Worm (Caenorhabditis elegans) whole organism, mixed stage, embryonic: ENCODE measurements around the gene T02G5.15.
A peak's percentile ranks its signal among the peaks of the same experiment; 100 is the strongest.

Experiments
- M03D4.4 ChIP-seq: sonication (generic microtip); optimal IDR thresholded peaks from 2 replicates; lab custom pipeline; 2017; ENCODE audit warnings: mild to moderate bottlenecking, missing genetic modification characterization, missing compliant biosample characterization
- bed-3 ChIP-seq: fragments of 200-800 bp; sonication (Bioruptor generic); optimal IDR thresholded peaks from 3 replicates; lab custom pipeline; 2018; ENCODE audit warnings: mild to moderate bottlenecking, missing genetic modification characterization, moderate library complexity, missing compliant biosample characterization
- blmp-1 ChIP-seq: fragments of 150-350 bp; optimal IDR thresholded peaks from 2 replicates; lab custom pipeline; 2014; ENCODE audit warnings: missing biosample characterization, missing genetic modification characterization
- ceh-39 ChIP-seq: fragments of 150-350 bp; optimal IDR thresholded peaks from 2 replicates; lab custom pipeline; 2014; ENCODE audit warnings: missing biosample characterization, missing genetic modification characterization
- ceh-43 ChIP-seq: fragments of 200-800 bp; sonication (Bioruptor generic); optimal IDR thresholded peaks from 2 replicates; lab custom pipeline; 2018; ENCODE audit warnings: mild to moderate bottlenecking, missing genetic modification characterization, moderate library complexity, missing compliant biosample characterization
- ces-1 ChIP-seq: fragments of 150-350 bp; optimal IDR thresholded peaks from 2 replicates; lab custom pipeline; 2014; ENCODE audit warnings: missing biosample characterization, missing genetic modification reagents, missing genetic modification characterization
- cnd-1 ChIP-seq: fragments of 200-800 bp; sonication (Bioruptor generic); optimal IDR thresholded peaks from 2 replicates; lab custom pipeline; 2018; ENCODE audit warnings: mild to moderate bottlenecking, missing genetic modification characterization, missing compliant biosample characterization
- drap-1 ChIP-seq: fragments of 200-800 bp; sonication (Bioruptor generic); optimal IDR thresholded peaks from 3 replicates; lab custom pipeline; 2018; ENCODE audit warnings: mild to moderate bottlenecking, missing genetic modification characterization, missing compliant biosample characterization
- elt-1 ChIP-seq: sonication (generic microtip); optimal IDR thresholded peaks from 2 replicates; lab custom pipeline; 2017; ENCODE audit warnings: missing genetic modification characterization, mild to moderate bottlenecking, missing compliant biosample characterization, antibody characterized with exemption, moderate library complexity, borderline replicate concordance; ENCODE audit not compliant: insufficient read depth
- elt-3 ChIP-seq: fragments of 150-350 bp; optimal IDR thresholded peaks from 2 replicates; lab custom pipeline; 2014; ENCODE audit warnings: missing biosample characterization, missing genetic modification characterization
- flh-1 ChIP-seq: fragments of 200-800 bp; sonication (Bioruptor generic); optimal IDR thresholded peaks from 2 replicates; lab custom pipeline; 2018; ENCODE audit warnings: mild to moderate bottlenecking, missing genetic modification characterization, moderate library complexity, missing compliant biosample characterization
- ham-2 ChIP-seq: fragments of 200-800 bp; sonication (Bioruptor generic); optimal IDR thresholded peaks from 2 replicates; lab custom pipeline; 2018; ENCODE audit warnings: mild to moderate bottlenecking, missing genetic modification characterization, missing compliant biosample characterization
- lin-13 ChIP-seq: fragments of 150-350 bp; optimal IDR thresholded peaks from 2 replicates; lab custom pipeline; 2014; ENCODE audit warnings: missing biosample characterization, missing genetic modification characterization
- lin-32 ChIP-seq: fragments of 200-800 bp; sonication (Bioruptor generic); optimal IDR thresholded peaks from 2 replicates; lab custom pipeline; 2018; ENCODE audit warnings: mild to moderate bottlenecking, missing genetic modification characterization, missing compliant biosample characterization
- lsy-2 ChIP-seq: fragments of 150-350 bp; optimal IDR thresholded peaks from 2 replicates; lab custom pipeline; 2014; ENCODE audit warnings: missing biosample characterization, missing genetic modification characterization
- mab-5 ChIP-seq: fragments of 150-350 bp; optimal IDR thresholded peaks from 2 replicates; lab custom pipeline; 2014; ENCODE audit warnings: missing biosample characterization, missing genetic modification characterization
- mep-1 ChIP-seq: fragments of 150-350 bp; optimal IDR thresholded peaks from 2 replicates; lab custom pipeline; 2017; ENCODE audit warnings: missing biosample characterization, missing genetic modification reagents, missing genetic modification characterization, inconsistent platforms
- mls-2 ChIP-seq: sonication (generic microtip); optimal IDR thresholded peaks from 2 replicates; lab custom pipeline; 2016; ENCODE audit warnings: mild to moderate bottlenecking, missing genetic modification characterization, moderate library complexity, missing compliant biosample characterization
- nhr-12 ChIP-seq: fragments of 150-350 bp; optimal IDR thresholded peaks from 2 replicates; lab custom pipeline; 2014; ENCODE audit warnings: missing biosample characterization, missing genetic modification characterization
- nhr-2 ChIP-seq: fragments of 150-350 bp; optimal IDR thresholded peaks from 2 replicates; lab custom pipeline; 2014; ENCODE audit warnings: missing biosample characterization, missing genetic modification characterization
- nhr-237 ChIP-seq: fragments of 150-350 bp; optimal IDR thresholded peaks from 2 replicates; lab custom pipeline; 2014; ENCODE audit warnings: missing biosample characterization, missing genetic modification characterization
- nhr-28 ChIP-seq: fragments of 150-350 bp; optimal IDR thresholded peaks from 2 replicates; lab custom pipeline; 2014; ENCODE audit warnings: missing biosample characterization, missing genetic modification characterization
- nhr-76 ChIP-seq: sonication (generic microtip); optimal IDR thresholded peaks from 2 replicates; lab custom pipeline; 2017; ENCODE audit warnings: missing biosample characterization, missing genetic modification characterization
- pha-4 ChIP-seq: fragments of 150-350 bp; optimal IDR thresholded peaks from 2 replicates; lab custom pipeline; 2018; ENCODE audit warnings: missing biosample characterization, missing genetic modification reagents, missing genetic modification characterization
- sem-2 ChIP-seq: fragments of 200-800 bp; sonication (Bioruptor generic); optimal IDR thresholded peaks from 2 replicates; lab custom pipeline; 2018; ENCODE audit warnings: mild to moderate bottlenecking, missing genetic modification characterization, missing compliant biosample characterization
- snpc-4 ChIP-seq: fragments of 150-350 bp; optimal IDR thresholded peaks from 2 replicates; lab custom pipeline; 2014; ENCODE audit warnings: missing biosample characterization, missing genetic modification characterization
- sptf-1 ChIP-seq: sonication (generic microtip); optimal IDR thresholded peaks from 2 replicates; lab custom pipeline; 2017; ENCODE audit warnings: mild to moderate bottlenecking, missing genetic modification characterization, moderate library complexity, missing compliant biosample characterization
- tbx-8 ChIP-seq: fragments of 200-800 bp; sonication (Bioruptor generic); optimal IDR thresholded peaks from 2 replicates; lab custom pipeline; 2018; ENCODE audit warnings: mild to moderate bottlenecking, missing genetic modification characterization, moderate library complexity, missing compliant biosample characterization
- unc-120 ChIP-seq: sonication (generic microtip); optimal IDR thresholded peaks from 2 replicates; lab custom pipeline; 2017; ENCODE audit warnings: missing genetic modification characterization, missing compliant biosample characterization; ENCODE audit not compliant: poor library complexity, severe bottlenecking
- unc-39 ChIP-seq: fragments of 150-350 bp; optimal IDR thresholded peaks from 2 replicates; lab custom pipeline; 2014; ENCODE audit warnings: missing biosample characterization, missing genetic modification characterization
- zip-8 ChIP-seq: fragments of 150-350 bp; optimal IDR thresholded peaks from 2 replicates; lab custom pipeline; 2014; ENCODE audit warnings: missing biosample characterization, missing genetic modification characterization
- ztf-11 ChIP-seq: fragments of 150-350 bp; optimal IDR thresholded peaks from 2 replicates; lab custom pipeline; 2014; ENCODE audit warnings: missing biosample characterization, missing genetic modification characterization

The T02G5.15 gene

DNA sequence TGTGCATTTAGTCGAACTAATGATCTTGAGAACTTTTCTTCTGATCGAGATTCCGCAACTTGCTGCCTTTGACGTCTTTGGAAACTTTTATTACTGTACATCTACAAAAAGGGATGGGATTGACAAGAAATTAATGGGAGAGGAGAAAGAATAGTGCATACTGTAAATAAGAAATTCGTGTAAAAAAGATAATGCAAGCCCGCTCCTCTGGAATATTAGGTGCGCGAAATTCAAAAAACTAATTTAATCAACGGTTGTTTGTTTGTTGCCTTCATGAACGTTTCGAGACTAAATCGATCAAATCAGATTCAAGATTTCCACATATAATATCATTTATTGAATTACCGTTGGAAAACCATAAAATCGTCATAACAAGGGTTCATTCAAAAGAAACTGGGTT is 14.3 kb upstream of the T02G5.15 start, which contains the start of gene him-14:
Gene him-14 (minus strand): TSS at position 101 of the 400 bp plus-strand sequence.
- TF ChIP-seq tbx-8 (GFP tag; lab: Kevin White, UChicago) (no peak), ces-1 (GFP tag; lab: Kevin White, UChicago) (no peak), lin-13 (no peak), nhr-12 (no peak), ham-2 (GFP tag; lab: Kevin White, UChicago) (no peak)

- TF ChIP-seq lin-32 (GFP tag; lab: Kevin White, UChicago) (no peak), lsy-2 (tag; lab: Kevin White, UChicago) (no peak)
- TF ChIP-seq, all 35 proteins: peak for 0
These were observed 13.7 kb upstream of the T02G5.15 start for ce11 chrII:7070434-7070833.

- TF ChIP-seq elt-1 (tag; lab: Kevin White, UChicago): no peak
- no peak for TF ChIP-seq nhr-28 (tag; lab: Kevin White, UChicago)
- no peak for TF ChIP-seq ham-2 (GFP tag; lab: Kevin White, UChicago)
- TF ChIP-seq nhr-237 (tag; lab: Kevin White, UChicago): no peak
- TF ChIP-seq sem-2 (GFP tag; lab: Kevin White, UChicago): no peak
- TF ChIP-seq, all 35 proteins: peak for 0
These were observed 11.9 kb upstream of the T02G5.15 start, which contains the start of gene kars-1 for ce11 chrII:7072315-7072589. TSS of gene kars-1 (minus strand) at chrII:7072415.

DNA sequence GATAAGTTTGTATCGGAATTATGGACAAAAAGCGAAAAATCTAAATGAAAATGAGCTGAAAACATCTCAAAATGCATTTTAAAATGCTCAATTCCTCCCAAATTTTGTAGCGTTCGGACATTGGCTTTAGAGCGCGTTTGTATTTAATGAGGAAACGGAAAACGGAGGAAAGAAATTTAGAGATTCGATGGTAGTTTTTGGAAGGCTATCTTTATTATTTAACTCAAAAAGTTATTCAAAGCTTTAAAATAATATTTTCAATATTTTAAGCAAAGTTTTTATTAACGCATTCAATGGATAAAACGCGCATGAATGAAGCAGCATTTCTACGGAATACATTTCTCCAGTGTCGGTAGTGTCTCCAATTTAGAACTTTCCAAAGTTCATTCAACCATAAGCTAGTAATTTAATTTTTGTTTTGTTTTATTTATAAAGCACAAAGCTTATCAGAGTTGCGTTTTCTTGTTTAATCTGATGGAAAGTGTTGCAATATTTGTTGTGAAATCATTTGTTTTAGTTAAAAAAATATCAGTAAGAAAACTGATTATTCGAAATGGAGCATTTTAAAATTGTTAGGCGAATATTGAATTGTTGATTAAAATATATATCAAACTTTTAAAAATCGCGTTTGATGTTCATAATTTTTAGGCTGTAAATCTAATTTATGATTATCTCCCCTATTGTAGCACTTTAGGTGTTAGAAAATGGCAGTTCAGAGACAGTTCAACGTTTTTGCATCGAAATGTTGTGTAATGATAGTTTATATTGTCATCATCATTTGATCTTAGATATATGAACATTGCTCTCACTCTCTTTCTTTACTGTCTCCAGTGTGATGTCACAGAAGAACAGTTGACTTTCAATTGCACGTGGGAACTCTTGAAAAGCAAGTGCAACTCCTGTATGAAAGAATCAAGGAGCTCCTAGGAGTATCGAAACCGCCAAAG is 11.3 kb upstream of the T02G5.15 start:
- TF ChIP-seq ceh-43 (GFP tag; lab: Kevin White, UChicago) (no peak), nhr-2 (no peak), snpc-4 (tag; lab: Kevin White, UChicago) (no peak), mls-2 (tag; lab: Kevin White, UChicago) (no peak), cnd-1 (tag; lab: Kevin White, UChicago) (peak; percentile 30), nhr-237 (tag; lab: Kevin White, UChicago) (peak; percentile 76), mab-5 (tag; lab: Kevin White, UChicago) (no peak), unc-120 (tag; lab: Kevin White, UChicago) (no peak), elt-3 (tag; lab: Kevin White, UChicago) (no peak), bed-3 (no peak), mep-1 (tag; lab: Kevin White, UChicago) (peak; percentile 63), zip-8 (tag; lab: Kevin White, UChicago) (no peak), unc-39 (no peak), nhr-28 (tag; lab: Kevin White, UChicago) (no peak), ceh-39 (tag; lab: Kevin White, UChicago) (no peak), sem-2 (GFP tag; lab: Kevin White, UChicago) (no peak), drap-1 (no peak), ces-1 (GFP tag; lab: Kevin White, UChicago) (peak; percentile 95), blmp-1 (no peak), sptf-1 (tag; lab: Kevin White, UChicago) (peak; percentile 68), lin-13 (peak; percentile 4), ham-2 (GFP tag; lab: Kevin White, UChicago) (no peak), lin-32 (GFP tag; lab: Kevin White, UChicago) (no peak), nhr-76 (tag; lab: Kevin White, UChicago) (no peak), pha-4 (no peak), lsy-2 (tag; lab: Kevin White, UChicago) (peak; percentile 80)

- TF ChIP-seq unc-120 (tag; lab: Kevin White, UChicago) (no peak), nhr-76 (tag; lab: Kevin White, UChicago) (no peak), pha-4 (no peak), flh-1 (GFP tag; lab: Kevin White, UChicago) (no peak), cnd-1 (tag; lab: Kevin White, UChicago) (no peak), nhr-2 (no peak), ztf-11 (no peak), M03D4.4 (tag; lab: Kevin White, UChicago) (no peak), bed-3 (no peak), nhr-28 (tag; lab: Kevin White, UChicago) (no peak), unc-39 (no peak), ham-2 (GFP tag; lab: Kevin White, UChicago) (no peak)
These were observed 10.6 kb upstream of the T02G5.15 start, which contains the start of gene kat-1 for ce11 chrII:7073537-7073913. TSS of gene kat-1 (plus strand) at chrII:7073814.
